Worm (Caenorhabditis elegans) whole organism, late embryonic: ENCODE results near the gene R05G9.3.

Source experiments
- C08G9.2 ChIP-seq: sonication (generic microtip); optimal IDR thresholded peaks from 2 replicates; lab custom pipeline; 2016; ENCODE audit warnings: mild to moderate bottlenecking, missing genetic modification characterization, moderate library complexity, missing compliant biosample characterization
- K09A11.1 ChIP-seq: sonication (generic microtip); optimal IDR thresholded peaks from 2 replicates; lab custom pipeline; 2017; ENCODE audit warnings: antibody characterized with exemption, mild to moderate bottlenecking, missing genetic modification characterization, missing compliant biosample characterization; ENCODE audit not compliant: insufficient read depth
- T23F11.4 ChIP-seq: fragments of 200-800 bp; sonication (Bioruptor generic); optimal IDR thresholded peaks from 2 replicates; lab custom pipeline; 2018; ENCODE audit warnings: mild to moderate bottlenecking, missing genetic modification characterization, missing compliant biosample characterization
- Y22D7AL.16 ChIP-seq: sonication (generic microtip); optimal IDR thresholded peaks from 2 replicates; lab custom pipeline; 2016; ENCODE audit warnings: missing genetic modification characterization, missing compliant biosample characterization
- ama-1 ChIP-seq: fragments of 150-350 bp; optimal IDR thresholded peaks from 2 replicates; lab custom pipeline; 2014
- ceh-2 ChIP-seq: sonication (generic microtip); optimal IDR thresholded peaks from 2 replicates; lab custom pipeline; 2016; ENCODE audit warnings: missing genotype, missing genetic modification characterization, missing compliant biosample characterization
- ceh-24 ChIP-seq: sonication (generic microtip); optimal IDR thresholded peaks from 2 replicates; lab custom pipeline; 2016; ENCODE audit warnings: mild to moderate bottlenecking, missing genetic modification characterization, missing compliant biosample characterization
- ceh-30 ChIP-seq: fragments of 150-350 bp; optimal IDR thresholded peaks from 2 replicates; lab custom pipeline; 2014; ENCODE audit warnings: missing biosample characterization, missing genetic modification characterization
- ceh-34 ChIP-seq: sonication (generic microtip); optimal IDR thresholded peaks from 2 replicates; lab custom pipeline; 2016; ENCODE audit warnings: mild to moderate bottlenecking, missing genetic modification characterization, missing compliant biosample characterization
- ceh-45 ChIP-seq: fragments of 200-800 bp; sonication (Bioruptor generic); IDR thresholded peaks from 2 replicates; pipeline ENCODE4 v1.3.6; 2022; ENCODE audit warnings: missing genetic modification reagents, missing genetic modification characterization, missing compliant biosample characterization
- ceh-6 ChIP-seq: fragments of 200-800 bp; sonication (Bioruptor generic); optimal IDR thresholded peaks from 2 replicates; lab custom pipeline; 2018; ENCODE audit warnings: mild to moderate bottlenecking, missing genetic modification characterization, missing compliant biosample characterization
- ceh-9 ChIP-seq: sonication (generic microtip); optimal IDR thresholded peaks from 2 replicates; lab custom pipeline; 2016; ENCODE audit warnings: mild to moderate bottlenecking, missing genetic modification characterization, inconsistent platforms, missing compliant biosample characterization
- che-1 ChIP-seq: sonication (generic microtip); optimal IDR thresholded peaks from 2 replicates; lab custom pipeline; 2016; ENCODE audit warnings: mild to moderate bottlenecking, missing genetic modification characterization, missing compliant biosample characterization
- elt-4 ChIP-seq: sonication (generic microtip); optimal IDR thresholded peaks from 2 replicates; lab custom pipeline; 2016; ENCODE audit warnings: missing genetic modification characterization, missing compliant biosample characterization
- ets-4 ChIP-seq: sonication (generic microtip); optimal IDR thresholded peaks from 2 replicates; lab custom pipeline; 2016; ENCODE audit warnings: missing genetic modification characterization, missing compliant biosample characterization
- eyg-1 ChIP-seq: sonication (generic microtip); optimal IDR thresholded peaks from 2 replicates; lab custom pipeline; 2016; ENCODE audit warnings: missing genotype, missing genetic modification characterization, missing compliant biosample characterization
- hlh-8 ChIP-seq: sonication (generic microtip); optimal IDR thresholded peaks from 2 replicates; lab custom pipeline; 2016; ENCODE audit warnings: missing genotype, missing genetic modification characterization, missing compliant biosample characterization
- madf-2 ChIP-seq: sonication (generic microtip); optimal IDR thresholded peaks from 2 replicates; lab custom pipeline; 2017; ENCODE audit warnings: missing genetic modification characterization, missing compliant biosample characterization
- nfya-1 ChIP-seq: sonication (generic microtip); optimal IDR thresholded peaks from 2 replicates; lab custom pipeline; 2017; ENCODE audit warnings: missing genetic modification characterization, mild to moderate bottlenecking, missing compliant biosample characterization, antibody characterized with exemption, moderate library complexity
- pha-2 ChIP-seq: sonication (generic microtip); optimal IDR thresholded peaks from 2 replicates; lab custom pipeline; 2017; ENCODE audit warnings: mild to moderate bottlenecking, missing genetic modification characterization, missing compliant biosample characterization
- pha-4 ChIP-seq: fragments of 150-350 bp; optimal IDR thresholded peaks from 2 replicates; lab custom pipeline; 2018; ENCODE audit warnings: missing biosample characterization, missing genetic modification reagents, missing genetic modification characterization
- pros-1 ChIP-seq: fragments of 150-350 bp; optimal IDR thresholded peaks from 2 replicates; lab custom pipeline; 2014; ENCODE audit warnings: missing biosample characterization, missing genetic modification reagents, missing genetic modification characterization
- ref-2 ChIP-seq: sonication (generic microtip); optimal IDR thresholded peaks from 2 replicates; lab custom pipeline; 2016; ENCODE audit warnings: missing genetic modification characterization, missing compliant biosample characterization
- rnt-1 ChIP-seq: sonication (generic microtip); optimal IDR thresholded peaks from 2 replicates; lab custom pipeline; 2016; ENCODE audit warnings: missing genetic modification characterization, missing compliant biosample characterization
- sdc-2 ChIP-seq: sonication (generic microtip); optimal IDR thresholded peaks from 2 replicates; lab custom pipeline; 2016; ENCODE audit warnings: missing genotype, missing genetic modification characterization, missing compliant biosample characterization
- sox-2 ChIP-seq: fragments of 200-800 bp; sonication (Bioruptor generic); IDR thresholded peaks from 2 replicates; pipeline ENCODE4 v1.3.6; 2022; ENCODE audit warnings: missing genetic modification reagents, missing genetic modification characterization, missing compliant biosample characterization
- tbx-2 ChIP-seq: sonication (generic microtip); optimal IDR thresholded peaks from 2 replicates; lab custom pipeline; 2016; ENCODE audit warnings: missing genetic modification characterization, missing compliant biosample characterization
- unc-3 ChIP-seq, 2 experiments: fragments of 200-800 bp in 1 of 2; sonication (Bioruptor generic) in 1 of 2; sonication (generic microtip) in 1 of 2; conservative IDR thresholded peaks in 1 of 2; optimal IDR thresholded peaks in 1 of 2; 2 replicates each; pipeline versions ENCODE4 v1.3.6 to Lab custom; 2016 to 2022; ENCODE audit warnings: missing compliant biosample characterization in 2 of 2, missing genetic modification characterization in 2 of 2, missing genetic modification reagents in 1 of 2
- unc-55 ChIP-seq: sonication (generic microtip); optimal IDR thresholded peaks from 2 replicates; lab custom pipeline; 2017; ENCODE audit warnings: missing biosample characterization, missing genetic modification reagents, missing genetic modification characterization
- unc-86 ChIP-seq: sonication (generic microtip); optimal IDR thresholded peaks from 2 replicates; lab custom pipeline; 2016; ENCODE audit warnings: missing genetic modification characterization, missing compliant biosample characterization
- zip-5 ChIP-seq: sonication (generic microtip); optimal IDR thresholded peaks from 2 replicates; lab custom pipeline; 2016; ENCODE audit warnings: missing genetic modification characterization, missing compliant biosample characterization

R05G9.3 gene

ce11 chrII:6491187-6491586 is 10.1 kb downstream of the R05G9.3 start:
- TF ChIP-seq ceh-34 (tag; lab: Kevin White, UChicago), result no peak
- no peak for TF ChIP-seq unc-3 (GFP tag; conservative IDR thresholded peaks at IDR 0.05; lab: Robert Waterston, UW)
- no peak for TF ChIP-seq unc-3 (tag; optimal IDR thresholded peaks at IDR 0.05; lab: Kevin White, UChicago)
- TF ChIP-seq unc-55, result no peak
- no peak for TF ChIP-seq sox-2 (GFP tag; lab: Robert Waterston, UW)
- TF ChIP-seq K09A11.1 (tag; lab: Kevin White, UChicago), result no peak
- no peak for TF ChIP-seq ref-2 (tag; lab: Kevin White, UChicago)
- TF ChIP-seq C08G9.2 (tag; lab: Kevin White, UChicago), result no peak
- TF ChIP-seq pros-1 (tag; lab: Kevin White, UChicago), result no peak
- TF ChIP-seq ceh-45, result no peak
- no peak for TF ChIP-seq ceh-24
- no peak for TF ChIP-seq hlh-8 (tag; lab: Kevin White, UChicago)
- no peak for TF ChIP-seq zip-5 (tag; lab: Kevin White, UChicago)
- TF ChIP-seq unc-86 (tag; lab: Kevin White, UChicago), result no peak
- TF ChIP-seq T23F11.4, result no peak
- TF ChIP-seq ceh-2 (tag; lab: Kevin White, UChicago), result no peak
- no peak for TF ChIP-seq ceh-30 (tag; lab: Kevin White, UChicago)

ce11 chrII:6489711-6490184 is 11.6 kb downstream of the R05G9.3 start, which contains the start of the genes snr-3 and rsp-5:
Gene snr-3 (minus strand): TSS chrII:6489761.
Gene rsp-5 (plus strand): TSS chrII:6490165.
- TF ChIP-seq ceh-34 (tag; lab: Kevin White, UChicago) (no peak), ets-4 (no peak), nfya-1 (tag; lab: Kevin White, UChicago) (peak; percentile 79), tbx-2 (peak; percentile 8)

- peak; percentile 16 for TF ChIP-seq rnt-1
- peak; percentile 31 for TF ChIP-seq unc-55
- TF ChIP-seq unc-86 (tag; lab: Kevin White, UChicago), result no peak
- TF ChIP-seq pha-2, result no peak
- no peak for TF ChIP-seq elt-4 (tag; lab: Kevin White, UChicago)
Measured at ce11 chrII:6486344-6486743, 15.0 kb downstream of the R05G9.3 start.

ce11 chrII:6484876-6485526 is 16.3 kb downstream of the R05G9.3 start, which contains the start of the genes lido-16 and plpp-1.2:
Gene lido-16 (minus strand): TSS chrII:6484976.
Gene plpp-1.2 (plus strand): TSS chrII:6485476.
- TF ChIP-seq tbx-2 (no peak), K09A11.1 (tag; lab: Kevin White, UChicago) (no peak), ceh-6 (GFP tag; lab: Kevin White, UChicago) (no peak), sdc-2 (tag; lab: Kevin White, UChicago) (no peak), T23F11.4 (no peak), ama-1 (lab: Kevin White, UChicago) (no peak), ref-2 (tag; lab: Kevin White, UChicago) (no peak), che-1 (tag; lab: Kevin White, UChicago) (no peak)

ce11 chrII:6482762-6483161 is 18.6 kb downstream of the R05G9.3 start:
- TF ChIP-seq unc-55 (peak; percentile 50), nfya-1 (tag; lab: Kevin White, UChicago) (no peak), Y22D7AL.16 (no peak), eyg-1 (no peak), pha-4 (tag; lab: Kevin White, UChicago) (no peak), ets-4 (no peak), ceh-9 (tag; lab: Kevin White, UChicago) (no peak), madf-2 (tag; lab: Kevin White, UChicago) (no peak)
